Fruit fly (Drosophila melanogaster): ENCODE results near the gene Edem2.

- TF ChIP-seq CG8478 (optimal IDR thresholded peaks at IDR 0.05) (no peak), Dll (optimal IDR thresholded peaks at IDR 0.05) (no peak)
Observed at dm6 chr2L:13165802-13166347, 26.1 kb upstream of the Edem2 start, which contains the start of gene DnaJ-H.
